Fruit fly (Drosophila melanogaster) whole organism, embryonic: ENCODE measurements around the gene CG5835.
A peak's percentile ranks its signal among the peaks of the same experiment; 100 is the strongest.

ENCODE experiments used
- ATbp ChIP-seq: fragments of 200-800 bp; sonication (Bioruptor generic); optimal IDR thresholded peaks from 2 replicates; lab custom pipeline; 2017; ENCODE audit warnings: missing biosample characterization, mild to moderate bottlenecking, missing genetic modification characterization, missing genetic modification reagents
- Adf1 ChIP-seq: fragments of 200-800 bp; sonication (Bioruptor generic); IDR thresholded peaks from 2 replicates; pipeline ENCODE4 v1.3.6; 2022; ENCODE audit warnings: missing biosample characterization, missing genetic modification characterization
- CG10147 ChIP-seq: fragments of 200-800 bp; sonication (Bioruptor generic); optimal IDR thresholded peaks from 2 replicates; lab custom pipeline; 2019; ENCODE audit warnings: missing biosample characterization, mild to moderate bottlenecking, missing genetic modification characterization, moderate library complexity
- CG12219 ChIP-seq: fragments of 200-800 bp; sonication (Bioruptor generic); optimal IDR thresholded peaks from 3 replicates; lab custom pipeline; 2018; ENCODE audit warnings: missing biosample characterization, mild to moderate bottlenecking, missing genetic modification characterization
- CG14965 ChIP-seq: fragments of 200-800 bp; sonication (Bioruptor generic); optimal IDR thresholded peaks from 2 replicates; lab custom pipeline; 2016; ENCODE audit warnings: missing biosample characterization, missing genetic modification characterization, borderline replicate concordance
- CG15011 ChIP-seq: fragments of 200-800 bp; sonication (Bioruptor generic); optimal IDR thresholded peaks from 3 replicates; lab custom pipeline; 2018; ENCODE audit warnings: missing biosample characterization, mild to moderate bottlenecking, missing genetic modification characterization
- CG15073 ChIP-seq: fragments of 200-800 bp; sonication (Bioruptor generic); optimal IDR thresholded peaks from 2 replicates; lab custom pipeline; 2016; ENCODE audit warnings: missing biosample characterization, missing genetic modification characterization
- CG15269 ChIP-seq: fragments of 200-800 bp; sonication (Bioruptor generic); optimal IDR thresholded peaks from 2 replicates; lab custom pipeline; 2018; ENCODE audit warnings: missing biosample characterization, mild to moderate bottlenecking, missing genetic modification characterization, moderate library complexity
- CG1529 ChIP-seq: fragments of 200-800 bp; sonication (Bioruptor generic); optimal IDR thresholded peaks from 3 replicates; lab custom pipeline; 2018; ENCODE audit warnings: missing biosample characterization, missing genetic modification characterization
- CG15479 ChIP-seq: fragments of 200-800 bp; sonication (Bioruptor generic); optimal IDR thresholded peaks from 3 replicates; lab custom pipeline; 2019; ENCODE audit warnings: missing biosample characterization, mild to moderate bottlenecking, missing genetic modification characterization, moderate library complexity
- CG16863 ChIP-seq: fragments of 200-800 bp; sonication (Bioruptor generic); optimal IDR thresholded peaks from 3 replicates; lab custom pipeline; 2016; ENCODE audit warnings: missing biosample characterization, missing genetic modification characterization
- CG17359 ChIP-seq: fragments of 200-800 bp; sonication (Bioruptor generic); optimal IDR thresholded peaks from 3 replicates; lab custom pipeline; 2018; ENCODE audit warnings: missing biosample characterization, mild to moderate bottlenecking, missing genetic modification characterization, moderate library complexity
- CG17829 ChIP-seq: fragments of 200-800 bp; optimal IDR thresholded peaks from 2 replicates; lab custom pipeline; 2019; ENCODE audit warnings: missing biosample characterization, mild to moderate bottlenecking, missing genetic modification characterization, moderate library complexity
- CG18011 ChIP-seq: fragments of 200-800 bp; sonication (Bioruptor generic); optimal IDR thresholded peaks from 2 replicates; lab custom pipeline; 2017; ENCODE audit warnings: missing biosample characterization, missing genetic modification characterization, mild to moderate bottlenecking, moderate library complexity, missing genotype
- CG2712 ChIP-seq: fragments of 200-800 bp; optimal IDR thresholded peaks from 3 replicates; lab custom pipeline; 2019; ENCODE audit warnings: missing biosample characterization, mild to moderate bottlenecking, missing genetic modification characterization, moderate library complexity
- CG3847 ChIP-seq: fragments of 200-800 bp; sonication (Bioruptor generic); IDR thresholded peaks from 2 replicates; pipeline ENCODE4 v1.3.6; 2022; ENCODE audit warnings: missing biosample characterization, missing genetic modification characterization
- CG42726 ChIP-seq: fragments of 200-800 bp; sonication (Bioruptor generic); IDR thresholded peaks from 2 replicates; pipeline ENCODE4 v1.3.6; 2022; ENCODE audit warnings: missing biosample characterization, missing genetic modification characterization; ENCODE audit not compliant: partially characterized antibody
- CG4328 ChIP-seq: fragments of 200-800 bp; sonication (Bioruptor generic); optimal IDR thresholded peaks from 3 replicates; lab custom pipeline; 2017; ENCODE audit warnings: missing biosample characterization, missing genetic modification reagents, missing genetic modification characterization
- CG4360 ChIP-seq: fragments of 200-800 bp; sonication (Bioruptor generic); IDR thresholded peaks from 2 replicates; pipeline ENCODE4 v1.3.6; 2022; ENCODE audit warnings: missing biosample characterization, missing genetic modification characterization
- CG6791 ChIP-seq: fragments of 200-800 bp; sonication (Bioruptor generic); IDR thresholded peaks from 3 replicates; pipeline ENCODE4 v1.3.6; 2022; ENCODE audit warnings: missing biosample characterization, missing genetic modification characterization; ENCODE audit not compliant: partially characterized antibody
- CG7271 ChIP-seq: fragments of 200-800 bp; sonication (Bioruptor generic); optimal IDR thresholded peaks from 2 replicates; lab custom pipeline; 2018; ENCODE audit warnings: missing biosample characterization, mild to moderate bottlenecking, missing genetic modification characterization, moderate library complexity
- CG7372 ChIP-seq: fragments of 200-800 bp; sonication (Bioruptor generic); IDR thresholded peaks from 2 replicates; pipeline ENCODE4 v1.3.6; 2022; ENCODE audit warnings: missing biosample characterization, missing genetic modification characterization
- CG8359 ChIP-seq: fragments of 200-800 bp; sonication (Bioruptor generic); optimal IDR thresholded peaks from 2 replicates; lab custom pipeline; 2017; ENCODE audit warnings: missing biosample characterization, mild to moderate bottlenecking, missing genetic modification characterization, borderline replicate concordance
- CG8388 ChIP-seq: fragments of 200-800 bp; sonication (Bioruptor generic); optimal IDR thresholded peaks from 2 replicates; lab custom pipeline; 2019; ENCODE audit warnings: missing biosample characterization, mild to moderate bottlenecking, missing genetic modification characterization, moderate library complexity
- CG9609 ChIP-seq: fragments of 200-800 bp; sonication (Bioruptor generic); optimal IDR thresholded peaks from 3 replicates; lab custom pipeline; 2016; ENCODE audit warnings: missing biosample characterization, missing genetic modification characterization
- D ChIP-seq, 2 experiments: fragments of 200-800 bp in 1 of 2; fragments of >200 bp in 1 of 2; sonication (Bioruptor generic) in 1 of 2; optimal IDR thresholded peaks; 2 replicates in 1 of 2; 3 replicates in 1 of 2; lab custom pipeline; 2017; ENCODE audit warnings: mild to moderate bottlenecking in 1 of 2, missing biosample characterization in 1 of 2, missing genetic modification characterization in 1 of 2, missing genetic modification reagents in 1 of 2
- Doc2 ChIP-seq: fragments of 200-800 bp; sonication (Bioruptor generic); IDR thresholded peaks from 2 replicates; pipeline ENCODE4 v1.3.6; 2022; ENCODE audit warnings: missing biosample characterization, missing genetic modification characterization
- Eip74EF ChIP-seq, 2 experiments: fragments of 200-800 bp in 1 of 2; fragments of >200 bp in 1 of 2; sonication (Bioruptor generic) in 1 of 2; optimal IDR thresholded peaks; 2 replicates each; lab custom pipeline; 2017 to 2019; ENCODE audit warnings: missing biosample characterization in 2 of 2, missing genetic modification characterization in 2 of 2, mild to moderate bottlenecking in 1 of 2, moderate library complexity in 1 of 2
- Hand ChIP-seq: fragments of 200-800 bp; sonication (Bioruptor generic); optimal IDR thresholded peaks from 2 replicates; lab custom pipeline; 2017; ENCODE audit warnings: mild to moderate bottlenecking, missing biosample characterization, missing genetic modification reagents, missing genetic modification characterization
- Hr39 ChIP-seq: fragments of >200 bp; optimal IDR thresholded peaks from 2 replicates; lab custom pipeline; 2017
- Poxn ChIP-seq: fragments of 200-800 bp; sonication (Bioruptor generic); IDR thresholded peaks from 2 replicates; pipeline ENCODE4 v1.3.6; 2022; ENCODE audit warnings: missing biosample characterization, missing genetic modification characterization
- Rfx ChIP-seq: fragments of 200-800 bp; sonication (Bioruptor generic); IDR thresholded peaks from 2 replicates; pipeline ENCODE4 v1.3.6; 2022; ENCODE audit warnings: missing biosample characterization, missing genetic modification characterization
- Scr ChIP-seq: fragments of 200-800 bp; sonication (Bioruptor generic); IDR thresholded peaks from 2 replicates; pipeline ENCODE4 v1.3.6; 2022; ENCODE audit warnings: missing biosample characterization, missing genetic modification characterization; ENCODE audit not compliant: partially characterized antibody
- Sox100B ChIP-seq: fragments of 200-800 bp; sonication (Bioruptor generic); optimal IDR thresholded peaks from 3 replicates; lab custom pipeline; 2018; ENCODE audit warnings: missing biosample characterization, mild to moderate bottlenecking, missing genetic modification characterization
- Ssrp ChIP-seq: fragments of 200-800 bp; sonication (Bioruptor generic); optimal IDR thresholded peaks from 2 replicates; lab custom pipeline; 2018; ENCODE audit warnings: missing biosample characterization, mild to moderate bottlenecking, missing genetic modification characterization, moderate library complexity
- Trl ChIP-seq, 3 experiments: fragments of >200 bp in 2 of 3; fragments of 200-800 bp in 1 of 3; sonication (Bioruptor generic) in 1 of 3; optimal IDR thresholded peaks; 2 replicates in 1 of 3; 3 replicates in 2 of 3; lab custom pipeline; 2016 to 2017; ENCODE audit warnings: missing biosample characterization in 1 of 3, missing genetic modification characterization in 1 of 3
- amos ChIP-seq: fragments of 200-800 bp; sonication (Bioruptor generic); IDR thresholded peaks from 2 replicates; pipeline ENCODE4 v1.3.6; 2022; ENCODE audit warnings: missing biosample characterization, missing genetic modification characterization; ENCODE audit not compliant: partially characterized antibody
- aop ChIP-seq: fragments of 200-800 bp; sonication (Bioruptor generic); IDR thresholded peaks from 2 replicates; pipeline ENCODE4 v1.3.6; 2022; ENCODE audit warnings: missing biosample characterization, missing genetic modification characterization
- az2 ChIP-seq: fragments of 200-800 bp; sonication (Bioruptor generic); optimal IDR thresholded peaks from 3 replicates; lab custom pipeline; 2016; ENCODE audit warnings: missing biosample characterization, missing genetic modification characterization
- cg ChIP-seq: fragments of 200-800 bp; sonication (Bioruptor generic); optimal IDR thresholded peaks from 3 replicates; lab custom pipeline; 2019; ENCODE audit warnings: missing biosample characterization, mild to moderate bottlenecking, missing genetic modification characterization, moderate library complexity
- crp ChIP-seq, 2 experiments: fragments of 200-800 bp; sonication (Bioruptor generic); optimal IDR thresholded peaks; 2 replicates in 1 of 2; 3 replicates in 1 of 2; lab custom pipeline; 2017; ENCODE audit warnings: missing biosample characterization in 2 of 2, missing genetic modification characterization in 2 of 2, mild to moderate bottlenecking in 1 of 2, moderate library complexity in 1 of 2
- esg ChIP-seq: fragments of 200-800 bp; sonication (Bioruptor generic); conservative IDR thresholded peaks from 2 replicates; pipeline ENCODE4 v1.3.6; 2022; ENCODE audit warnings: missing biosample characterization, missing genetic modification characterization
- eyg ChIP-seq: fragments of 200-800 bp; sonication (Bioruptor generic); optimal IDR thresholded peaks from 3 replicates; lab custom pipeline; 2016; ENCODE audit warnings: missing biosample characterization, missing genetic modification characterization
- fu2 ChIP-seq: fragments of 200-800 bp; sonication (Bioruptor generic); optimal IDR thresholded peaks from 2 replicates; lab custom pipeline; 2016; ENCODE audit warnings: missing biosample characterization, missing genetic modification characterization
- gsb-n ChIP-seq: fragments of 200-800 bp; sonication (Bioruptor generic); optimal IDR thresholded peaks from 3 replicates; lab custom pipeline; 2018; ENCODE audit warnings: missing biosample characterization, mild to moderate bottlenecking, missing genetic modification characterization
- nerfin-1 ChIP-seq: fragments of 200-800 bp; sonication (Bioruptor generic); optimal IDR thresholded peaks from 3 replicates; lab custom pipeline; 2019; ENCODE audit warnings: missing biosample characterization, mild to moderate bottlenecking, missing genetic modification characterization, moderate library complexity
- psq ChIP-seq: fragments of 200-800 bp; sonication (Bioruptor generic); optimal IDR thresholded peaks from 2 replicates; lab custom pipeline; 2017; ENCODE audit warnings: missing biosample characterization, missing genetic modification characterization
- sim ChIP-seq: fragments of 200-800 bp; sonication (Bioruptor generic); IDR thresholded peaks from 2 replicates; pipeline ENCODE4 v1.3.6; 2022; ENCODE audit warnings: missing biosample characterization, missing genetic modification characterization
- tap ChIP-seq: fragments of 200-800 bp; optimal IDR thresholded peaks from 3 replicates; lab custom pipeline; 2019; ENCODE audit warnings: missing biosample characterization, mild to moderate bottlenecking, missing genetic modification characterization, moderate library complexity
- tgo ChIP-seq: fragments of 200-800 bp; sonication (Bioruptor generic); IDR thresholded peaks from 3 replicates; pipeline ENCODE4 v1.3.6; 2022; ENCODE audit warnings: missing biosample characterization, missing genetic modification characterization

The CG5835 gene

dm6 chr3R:19182848-19183247, 29.4 kb upstream of the CG5835 start (continued):
- TF ChIP-seq CG6791 (GFP tag; lab: Robert Waterston, UW) (no peak), az2 (GFP tag; lab: Kevin White, UChicago) (no peak), Hand (GFP tag; lab: Kevin White, UChicago) (no peak), crp (GFP tag; optimal IDR thresholded peaks at IDR 0.05; lab: Kevin White, UChicago) (no peak), CG8359 (GFP tag; lab: Kevin White, UChicago) (no peak), CG16863 (GFP tag; lab: Kevin White, UChicago) (peak; percentile 8), D (optimal IDR thresholded peaks at IDR 0.05; lab: Kevin White, UChicago) (no peak), D (GFP tag; optimal IDR thresholded peaks at IDR 0.05; lab: Kevin White, UChicago) (peak; percentile 56), CG15073 (GFP tag; lab: Kevin White, UChicago) (no peak), gsb-n (peak; percentile 18), esg (GFP tag; lab: Robert Waterston, UW) (no peak), CG7271 (tag; lab: Kevin White, UChicago) (no peak), Eip74EF (GFP tag; optimal IDR thresholded peaks at IDR 0.05; lab: Kevin White, UChicago) (no peak), nerfin-1 (tag; lab: Kevin White, UChicago) (peak; percentile 17), Poxn (GFP tag; lab: Robert Waterston, UW) (no peak), CG15479 (no peak), CG15269 (tag; lab: Kevin White, UChicago) (no peak), CG9609 (GFP tag; lab: Kevin White, UChicago) (no peak), CG17359 (peak; percentile 74), CG7372 (GFP tag; lab: Robert Waterston, UW) (no peak), CG4360 (GFP tag; lab: Robert Waterston, UW) (peak; percentile 16; the same call in 1 of the 2 replicates), Adf1 (GFP tag; lab: Robert Waterston, UW) (no peak), Rfx (GFP tag; lab: Robert Waterston, UW) (no peak), psq (GFP tag; lab: Kevin White, UChicago) (no peak), CG2712 (tag; lab: Kevin White, UChicago) (no peak), Scr (GFP tag; lab: Robert Waterston, UW) (no peak), ATbp (GFP tag; lab: Kevin White, UChicago) (peak; percentile 94), CG15011 (GFP tag; lab: Kevin White, UChicago) (no peak), cg (peak; percentile 17), eyg (GFP tag; lab: Kevin White, UChicago) (no peak), tap (tag; lab: Kevin White, UChicago) (no peak), CG42726 (GFP tag; lab: Robert Waterston, UW) (no peak), Sox100B (peak; percentile 35), Ssrp (tag; lab: Kevin White, UChicago) (no peak), CG4328 (no peak), amos (GFP tag; lab: Robert Waterston, UW) (no peak), CG17829 (tag; lab: Kevin White, UChicago) (no peak), Hr39 (lab: Kevin White, UChicago) (no peak), tgo (GFP tag; lab: Robert Waterston, UW) (no peak), Doc2 (GFP tag; lab: Robert Waterston, UW) (no peak), fu2 (GFP tag; lab: Kevin White, UChicago) (no peak), CG18011 (GFP tag; lab: Kevin White, UChicago) (no peak), CG10147 (no peak), Trl (optimal IDR thresholded peaks at IDR 0.05; lab: Kevin White, UChicago) (no peak), Trl (GFP tag; optimal IDR thresholded peaks at IDR 0.05; lab: Kevin White, UChicago) (no peak), CG3847 (GFP tag; lab: Robert Waterston, UW) (no peak), CG8388 (GFP tag; lab: Kevin White, UChicago) (peak; percentile 19), aop (GFP tag; lab: Robert Waterston, UW) (no peak), sim (GFP tag; lab: Robert Waterston, UW) (no peak), CG14965 (GFP tag; lab: Kevin White, UChicago) (no peak), CG12219 (no peak), CG1529 (GFP tag; lab: Kevin White, UChicago) (peak; percentile 48)
